Fruit fly (Drosophila melanogaster) whole organism, embryonic: ENCODE data around the gene CG12814.

Experiments used
- CG10147 ChIP-seq: fragments of 200-800 bp; sonication (Bioruptor generic); optimal IDR thresholded peaks from 2 replicates; lab custom pipeline; 2019; ENCODE audit warnings: missing biosample characterization, mild to moderate bottlenecking, missing genetic modification characterization, moderate library complexity
- CG10209 ChIP-seq: fragments of 200-800 bp; sonication (Bioruptor generic); optimal IDR thresholded peaks from 3 replicates; lab custom pipeline; 2017; ENCODE audit warnings: missing biosample characterization, mild to moderate bottlenecking, missing genetic modification characterization, missing genetic modification reagents
- CG1024 ChIP-seq: fragments of 200-800 bp; sonication (Bioruptor generic); IDR thresholded peaks from 2 replicates; pipeline ENCODE4 v1.3.6; 2022; ENCODE audit warnings: missing biosample characterization, missing genetic modification characterization
- CG11456 ChIP-seq: fragments of 200-800 bp; sonication (Bioruptor generic); IDR thresholded peaks from 3 replicates; pipeline ENCODE4 v1.3.6; 2022; ENCODE audit warnings: missing biosample characterization, missing genetic modification characterization
- CG12236 ChIP-seq: fragments of 200-800 bp; sonication (Bioruptor generic); optimal IDR thresholded peaks from 2 replicates; lab custom pipeline; 2016; ENCODE audit warnings: missing biosample characterization, missing genetic modification characterization
- CG13624 ChIP-seq: fragments of 200-800 bp; sonication (Bioruptor generic); optimal IDR thresholded peaks from 2 replicates; lab custom pipeline; 2016; ENCODE audit warnings: missing biosample characterization, missing genetic modification characterization
- CG14050 ChIP-seq: fragments of 200-800 bp; sonication (Bioruptor generic); IDR thresholded peaks from 3 replicates; pipeline ENCODE4 v1.3.6; 2022; ENCODE audit warnings: missing biosample characterization, missing genetic modification characterization
- CG15073 ChIP-seq: fragments of 200-800 bp; sonication (Bioruptor generic); optimal IDR thresholded peaks from 2 replicates; lab custom pipeline; 2016; ENCODE audit warnings: missing biosample characterization, missing genetic modification characterization
- CG15269 ChIP-seq: fragments of 200-800 bp; sonication (Bioruptor generic); optimal IDR thresholded peaks from 2 replicates; lab custom pipeline; 2018; ENCODE audit warnings: missing biosample characterization, mild to moderate bottlenecking, missing genetic modification characterization, moderate library complexity
- CG1603 ChIP-seq: fragments of 200-800 bp; sonication (Bioruptor generic); optimal IDR thresholded peaks from 2 replicates; lab custom pipeline; 2019; ENCODE audit warnings: missing biosample characterization, mild to moderate bottlenecking, missing genetic modification characterization, moderate library complexity
- CG1647 ChIP-seq: fragments of 200-800 bp; sonication (Bioruptor generic); optimal IDR thresholded peaks from 3 replicates; lab custom pipeline; 2016; ENCODE audit warnings: missing biosample characterization, missing genetic modification characterization
- CG17186 ChIP-seq: fragments of 200-800 bp; sonication (Bioruptor generic); optimal IDR thresholded peaks from 3 replicates; lab custom pipeline; 2017; ENCODE audit warnings: missing biosample characterization, missing genetic modification reagents, missing genetic modification characterization
- CG18764 ChIP-seq: fragments of 200-800 bp; sonication (Bioruptor generic); optimal IDR thresholded peaks from 3 replicates; lab custom pipeline; 2016; ENCODE audit warnings: missing biosample characterization, missing genetic modification characterization
- CG2202 ChIP-seq: fragments of 200-800 bp; sonication (Bioruptor generic); optimal IDR thresholded peaks from 2 replicates; lab custom pipeline; 2018; ENCODE audit warnings: missing biosample characterization, mild to moderate bottlenecking, missing genetic modification characterization
- CG2712 ChIP-seq: fragments of 200-800 bp; optimal IDR thresholded peaks from 3 replicates; lab custom pipeline; 2019; ENCODE audit warnings: missing biosample characterization, mild to moderate bottlenecking, missing genetic modification characterization, moderate library complexity
- CG3065 ChIP-seq: fragments of 200-800 bp; sonication (Bioruptor generic); optimal IDR thresholded peaks from 2 replicates; lab custom pipeline; 2016; ENCODE audit warnings: missing biosample characterization, missing genetic modification characterization
- CG3163 ChIP-seq: fragments of 200-800 bp; sonication (Bioruptor generic); optimal IDR thresholded peaks from 3 replicates; lab custom pipeline; 2016; ENCODE audit warnings: missing biosample characterization, missing genetic modification characterization
- CG6765 ChIP-seq: fragments of 200-800 bp; sonication (Bioruptor generic); optimal IDR thresholded peaks from 3 replicates; lab custom pipeline; 2017; ENCODE audit warnings: missing biosample characterization, mild to moderate bottlenecking, missing genetic modification characterization
- CG6791 ChIP-seq: fragments of 200-800 bp; sonication (Bioruptor generic); IDR thresholded peaks from 3 replicates; pipeline ENCODE4 v1.3.6; 2022; ENCODE audit warnings: missing biosample characterization, missing genetic modification characterization; ENCODE audit not compliant: partially characterized antibody
- CG6854 ChIP-seq: fragments of 200-800 bp; sonication (Bioruptor generic); optimal IDR thresholded peaks from 3 replicates; lab custom pipeline; 2017; ENCODE audit warnings: missing biosample characterization, mild to moderate bottlenecking, missing genetic modification characterization
- CG7372 ChIP-seq: fragments of 200-800 bp; sonication (Bioruptor generic); IDR thresholded peaks from 2 replicates; pipeline ENCODE4 v1.3.6; 2022; ENCODE audit warnings: missing biosample characterization, missing genetic modification characterization
- CG7839 ChIP-seq: fragments of 200-800 bp; sonication (Bioruptor generic); optimal IDR thresholded peaks from 3 replicates; lab custom pipeline; 2018; ENCODE audit warnings: missing biosample characterization, mild to moderate bottlenecking, missing genetic modification characterization, moderate library complexity
- CG8765 ChIP-seq: fragments of 200-800 bp; sonication (Bioruptor generic); IDR thresholded peaks from 2 replicates; pipeline ENCODE4 v1.3.6; 2022; ENCODE audit warnings: missing biosample characterization, missing genetic modification characterization
- D19B ChIP-seq: fragments of 200-800 bp; sonication (Bioruptor generic); optimal IDR thresholded peaks from 2 replicates; lab custom pipeline; 2017; ENCODE audit warnings: missing biosample characterization, mild to moderate bottlenecking, missing genetic modification characterization
- Dbx ChIP-seq: fragments of 200-800 bp; sonication (Bioruptor generic); IDR thresholded peaks from 3 replicates; pipeline ENCODE4 v1.3.6; 2022; ENCODE audit warnings: missing biosample characterization, missing genetic modification characterization
- Dref ChIP-seq: fragments of 200-800 bp; sonication (Bioruptor generic); IDR thresholded peaks from 2 replicates; pipeline ENCODE4 v1.3.6; 2022; ENCODE audit warnings: missing biosample characterization, missing genetic modification characterization
- E2f1 ChIP-seq: fragments of 200-800 bp; sonication (Bioruptor generic); IDR thresholded peaks from 2 replicates; pipeline ENCODE4 v1.3.6; 2022; ENCODE audit warnings: missing biosample characterization, missing genetic modification characterization
- E2f2 ChIP-seq: fragments of 200-800 bp; sonication (Bioruptor generic); IDR thresholded peaks from 2 replicates; pipeline ENCODE4 v1.3.6; 2022; ENCODE audit warnings: missing biosample characterization, missing genetic modification characterization
- Eip74EF ChIP-seq, 2 experiments: fragments of 200-800 bp in 1 of 2; fragments of >200 bp in 1 of 2; sonication (Bioruptor generic) in 1 of 2; optimal IDR thresholded peaks; 2 replicates each; lab custom pipeline; 2017 to 2019; ENCODE audit warnings: missing biosample characterization in 2 of 2, missing genetic modification characterization in 2 of 2, mild to moderate bottlenecking in 1 of 2, moderate library complexity in 1 of 2
- HLH3B ChIP-seq: fragments of 200-800 bp; sonication (Bioruptor generic); IDR thresholded peaks from 2 replicates; pipeline ENCODE4 v1.3.6; 2022; ENCODE audit warnings: missing biosample characterization, missing genetic modification characterization
- HmgD ChIP-seq: fragments of 200-800 bp; sonication (Bioruptor generic); optimal IDR thresholded peaks from 3 replicates; lab custom pipeline; 2016; ENCODE audit warnings: missing biosample characterization, missing genetic modification characterization
- NK7.1 ChIP-seq: fragments of 200-800 bp; sonication (Bioruptor generic); optimal IDR thresholded peaks from 3 replicates; lab custom pipeline; 2016; ENCODE audit warnings: missing biosample characterization, missing genetic modification characterization
- PHDP ChIP-seq: fragments of 200-800 bp; sonication (Bioruptor generic); optimal IDR thresholded peaks from 3 replicates; lab custom pipeline; 2018; ENCODE audit warnings: missing biosample characterization, mild to moderate bottlenecking, missing genetic modification characterization, moderate library complexity
- Vsx1 ChIP-seq: fragments of 200-800 bp; sonication (Bioruptor generic); optimal IDR thresholded peaks from 2 replicates; lab custom pipeline; 2017; ENCODE audit warnings: missing biosample characterization, mild to moderate bottlenecking, missing genetic modification characterization, missing genetic modification reagents
- cas ChIP-seq: fragments of 200-800 bp; sonication (Bioruptor generic); IDR thresholded peaks from 2 replicates; pipeline ENCODE4 v1.3.6; 2022; ENCODE audit warnings: missing biosample characterization, missing genetic modification characterization
- chinmo ChIP-seq: fragments of 200-800 bp; sonication (Bioruptor generic); IDR thresholded peaks from 4 replicates; pipeline ENCODE4 v1.3.6; 2022; ENCODE audit warnings: missing biosample characterization, missing genetic modification characterization; ENCODE audit not compliant: partially characterized antibody
- chn ChIP-seq: fragments of 200-800 bp; sonication (Bioruptor generic); optimal IDR thresholded peaks from 2 replicates; lab custom pipeline; 2016; ENCODE audit warnings: missing biosample characterization, missing genetic modification characterization
- dmrt99B ChIP-seq: fragments of 200-800 bp; sonication (Bioruptor generic); optimal IDR thresholded peaks from 2 replicates; lab custom pipeline; 2018; ENCODE audit warnings: missing biosample characterization, mild to moderate bottlenecking, missing genetic modification characterization, moderate library complexity
- ems ChIP-seq: fragments of 200-800 bp; sonication (Bioruptor generic); optimal IDR thresholded peaks from 3 replicates; lab custom pipeline; 2016; ENCODE audit warnings: missing biosample characterization, missing genetic modification characterization
- fd96Cb ChIP-seq: fragments of 200-800 bp; sonication (Bioruptor generic); optimal IDR thresholded peaks from 2 replicates; lab custom pipeline; 2018; ENCODE audit warnings: missing biosample characterization, mild to moderate bottlenecking, missing genetic modification characterization, moderate library complexity
- jigr1 ChIP-seq: fragments of 200-800 bp; sonication (Bioruptor generic); IDR thresholded peaks from 3 replicates; pipeline ENCODE4 v1.3.6; 2022; ENCODE audit warnings: missing biosample characterization, missing genetic modification characterization
- knrl ChIP-seq: fragments of 200-800 bp; sonication (Bioruptor generic); IDR thresholded peaks from 3 replicates; pipeline ENCODE4 v1.3.6; 2022; ENCODE audit warnings: missing biosample characterization, missing genetic modification characterization; ENCODE audit not compliant: partially characterized antibody
- nau ChIP-seq: fragments of 200-800 bp; sonication (Bioruptor generic); optimal IDR thresholded peaks from 3 replicates; lab custom pipeline; 2017; ENCODE audit warnings: missing biosample characterization, mild to moderate bottlenecking, missing genetic modification characterization, missing genetic modification reagents
- oc ChIP-seq: fragments of 200-800 bp; sonication (Bioruptor generic); optimal IDR thresholded peaks from 2 replicates; lab custom pipeline; 2018; ENCODE audit warnings: missing biosample characterization, mild to moderate bottlenecking, missing genetic modification characterization, moderate library complexity
- pfk ChIP-seq: fragments of 200-800 bp; sonication (Bioruptor generic); optimal IDR thresholded peaks from 2 replicates; lab custom pipeline; 2018; ENCODE audit warnings: missing biosample characterization, mild to moderate bottlenecking, missing genetic modification characterization, moderate library complexity
- schlank ChIP-seq: fragments of 200-800 bp; sonication (Bioruptor generic); optimal IDR thresholded peaks from 2 replicates; lab custom pipeline; 2018; ENCODE audit warnings: missing biosample characterization, mild to moderate bottlenecking, missing genetic modification characterization
- sd ChIP-seq: fragments of 200-800 bp; sonication (Bioruptor generic); optimal IDR thresholded peaks from 3 replicates; lab custom pipeline; 2018; ENCODE audit warnings: missing biosample characterization, mild to moderate bottlenecking, missing genetic modification characterization, moderate library complexity
- sima ChIP-seq: fragments of 200-800 bp; sonication (Bioruptor generic); optimal IDR thresholded peaks from 2 replicates; lab custom pipeline; 2016; ENCODE audit warnings: missing biosample characterization, missing genetic modification characterization
- sob ChIP-seq: fragments of 200-800 bp; sonication (Bioruptor generic); IDR thresholded peaks from 2 replicates; pipeline ENCODE4 v1.3.6; 2022; ENCODE audit warnings: missing biosample characterization, missing genetic modification characterization
- tin ChIP-seq: fragments of 200-800 bp; sonication (Bioruptor generic); optimal IDR thresholded peaks from 3 replicates; lab custom pipeline; 2016; ENCODE audit warnings: missing biosample characterization, missing genetic modification characterization
- wor ChIP-seq: fragments of 200-800 bp; sonication (Bioruptor generic); IDR thresholded peaks from 2 replicates; pipeline ENCODE4 v1.3.6; 2022; ENCODE audit warnings: missing biosample characterization, missing genetic modification characterization

Gene CG12814

DNA sequence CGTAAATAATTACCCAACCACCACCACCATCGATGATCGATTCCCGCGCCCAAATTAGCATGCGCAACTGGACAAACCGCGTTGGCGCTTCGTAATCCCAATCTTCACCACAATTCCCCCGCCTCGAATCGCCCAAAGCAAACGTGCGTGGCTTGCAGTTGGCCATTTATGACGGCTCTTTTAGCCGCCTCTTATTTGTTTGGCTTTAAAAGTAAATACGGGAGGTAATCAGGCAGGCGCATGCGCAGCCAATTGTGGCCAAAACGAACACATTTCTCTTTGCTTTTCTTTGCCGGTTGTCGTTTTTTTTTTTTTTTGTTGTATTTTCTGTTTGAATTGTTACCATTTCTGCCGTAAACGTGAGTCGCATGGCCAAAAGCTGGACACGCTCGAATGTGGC is 38.8 kb downstream of the CG12814 start (continued):
- TF ChIP-seq tin (GFP tag; lab: Kevin White, UChicago) (no peak), cas (GFP tag; lab: Robert Waterston, UW) (no peak), CG10209 (GFP tag; lab: Kevin White, UChicago) (no peak), CG1647 (GFP tag; lab: Kevin White, UChicago) (no peak), oc (tag; lab: Kevin White, UChicago) (peak; percentile 54), CG6765 (no peak), chn (GFP tag; lab: Kevin White, UChicago) (no peak), CG7839 (tag; lab: Kevin White, UChicago) (no peak), D19B (GFP tag; lab: Kevin White, UChicago) (no peak), dmrt99B (peak; percentile 48), chinmo (GFP tag; lab: Robert Waterston, UW) (0 out of 4 replicates have a peak, but pooled peaks have one; percentile 48), CG11456 (GFP tag; lab: Robert Waterston, UW) (no peak), wor (no peak), sd (tag; lab: Kevin White, UChicago) (no peak), NK7.1 (no peak), CG18764 (no peak), sima (no peak), jigr1 (GFP tag; lab: Robert Waterston, UW) (no peak), sob (no peak), CG17186 (GFP tag; lab: Kevin White, UChicago) (no peak), CG1024 (GFP tag; lab: Robert Waterston, UW) (peak; percentile 14; the same call in 1 of the 2 replicates), CG14050 (GFP tag; lab: Robert Waterston, UW) (peak; percentile 49; the same call in 1 of the 3 replicates), CG12236 (GFP tag; lab: Kevin White, UChicago) (peak; percentile 1), Dref (GFP tag; lab: Robert Waterston, UW) (no peak), CG3163 (GFP tag; lab: Kevin White, UChicago) (peak; percentile 5), Eip74EF (GFP tag; optimal IDR thresholded peaks at IDR 0.05; lab: Kevin White, UChicago) (no peak), fd96Cb (tag; lab: Kevin White, UChicago) (no peak), ems (GFP tag; lab: Kevin White, UChicago) (no peak), pfk (GFP tag; lab: Kevin White, UChicago) (no peak), CG15269 (tag; lab: Kevin White, UChicago) (peak; percentile 30), CG15073 (GFP tag; lab: Kevin White, UChicago) (no peak), CG3065 (GFP tag; lab: Kevin White, UChicago) (no peak), HLH3B (peak; percentile 18; the same call in 1 of the 2 replicates), E2f1 (GFP tag; lab: Robert Waterston, UW) (no peak), nau (no peak), CG8765 (GFP tag; lab: Robert Waterston, UW) (no peak), Dbx (GFP tag; lab: Robert Waterston, UW) (no peak), CG1603 (no peak), PHDP (tag; lab: Kevin White, UChicago) (no peak), CG6791 (no peak), CG13624 (GFP tag; lab: Kevin White, UChicago) (no peak), CG2712 (tag; lab: Kevin White, UChicago) (no peak), E2f2 (GFP tag; lab: Robert Waterston, UW) (no peak), HmgD (no peak), CG6854 (GFP tag; lab: Kevin White, UChicago) (no peak), CG2202 (tag; lab: Kevin White, UChicago) (no peak), CG7372 (GFP tag; lab: Robert Waterston, UW) (no peak), schlank (tag; lab: Kevin White, UChicago) (no peak), knrl (GFP tag; lab: Robert Waterston, UW) (no peak), CG10147 (GFP tag; lab: Kevin White, UChicago) (no peak), Vsx1 (peak; percentile 44)
